Worm (Caenorhabditis elegans) whole organism, L4 larva: ENCODE results near the gene syf-3.

Experiments used
- D1046.2 ChIP-seq: fragments of 200-800 bp; sonication (Bioruptor generic); IDR thresholded peaks from 2 replicates; pipeline ENCODE4 v1.3.6; 2022; ENCODE audit warnings: missing genetic modification characterization, missing compliant biosample characterization
- F10B5.3 ChIP-seq: sonication (generic microtip); optimal IDR thresholded peaks from 2 replicates; lab custom pipeline; 2016; ENCODE audit warnings: mild to moderate bottlenecking, missing genetic modification characterization, missing compliant biosample characterization
- T20F7.1 ChIP-seq: fragments of 200-800 bp; sonication (Bioruptor generic); optimal IDR thresholded peaks from 2 replicates; lab custom pipeline; 2018; ENCODE audit warnings: mild to moderate bottlenecking, missing genetic modification characterization, missing compliant biosample characterization
- Y105C5A.15 ChIP-seq: fragments of 200-800 bp; sonication (Bioruptor generic); IDR thresholded peaks from 2 replicates; pipeline ENCODE4 v1.3.6; 2022; ENCODE audit warnings: missing genetic modification characterization, missing compliant biosample characterization
- Y5F2A.4 ChIP-seq: fragments of 200-800 bp; sonication (Bioruptor generic); optimal IDR thresholded peaks from 2 replicates; lab custom pipeline; 2018; ENCODE audit warnings: mild to moderate bottlenecking, missing genetic modification characterization, missing compliant biosample characterization
- ZK337.2 ChIP-seq: fragments of 200-800 bp; sonication (Bioruptor generic); IDR thresholded peaks from 2 replicates; pipeline ENCODE4 v1.3.6; 2022; ENCODE audit warnings: missing genetic modification reagents, missing genetic modification characterization, missing compliant biosample characterization
- ZK546.5 ChIP-seq, 2 experiments: sonication (generic microtip); optimal IDR thresholded peaks; 2 replicates each; lab custom pipeline; 2017; ENCODE audit warnings: missing biosample characterization in 2 of 2, missing genetic modification characterization in 2 of 2
- ama-1 ChIP-seq: fragments of 150-350 bp; optimal IDR thresholded peaks from 2 replicates; lab custom pipeline; 2014; ENCODE audit warnings: inconsistent platforms, mixed read lengths
- ceh-28 ChIP-seq: fragments of 150-350 bp; optimal IDR thresholded peaks from 2 replicates; lab custom pipeline; 2014; ENCODE audit warnings: missing biosample characterization, missing genetic modification reagents, missing genetic modification characterization
- ceh-44 ChIP-seq: fragments of 200-800 bp; sonication (Bioruptor generic); IDR thresholded peaks from 2 replicates; pipeline ENCODE4 v1.3.6; 2022; ENCODE audit warnings: missing genetic modification reagents, missing genetic modification characterization, missing compliant biosample characterization
- ceh-82 ChIP-seq: sonication (generic microtip); optimal IDR thresholded peaks from 2 replicates; lab custom pipeline; 2017; ENCODE audit warnings: missing biosample characterization, missing genetic modification characterization
- ctbp-1 ChIP-seq: fragments of 200-800 bp; sonication (Bioruptor generic); IDR thresholded peaks from 2 replicates; pipeline ENCODE4 v1.3.6; 2022; ENCODE audit warnings: missing genetic modification reagents, missing genetic modification characterization, missing compliant biosample characterization
- daf-16 ChIP-seq, 3 experiments: sonication (generic microtip); optimal IDR thresholded peaks; 2 replicates each; lab custom pipeline; 2016 to 2017; ENCODE audit warnings: missing genetic modification characterization in 3 of 3, missing genetic modification reagents in 3 of 3, mild to moderate bottlenecking in 2 of 3, missing compliant biosample characterization in 2 of 3, missing biosample characterization in 1 of 3, moderate library complexity in 1 of 3
- daf-8 ChIP-seq: fragments of 200-800 bp; sonication (Bioruptor generic); IDR thresholded peaks from 2 replicates; pipeline ENCODE4 v1.3.6; 2022; ENCODE audit warnings: missing genetic modification characterization, missing compliant biosample characterization
- dmd-6 ChIP-seq: fragments of 200-800 bp; sonication (Bioruptor generic); IDR thresholded peaks from 2 replicates; pipeline ENCODE4 v1.3.6; 2022; ENCODE audit warnings: missing genetic modification reagents, missing genetic modification characterization, missing compliant biosample characterization
- duxl-1 ChIP-seq: sonication (generic microtip); optimal IDR thresholded peaks from 2 replicates; lab custom pipeline; 2016; ENCODE audit warnings: mild to moderate bottlenecking, missing genetic modification characterization, moderate library complexity, missing compliant biosample characterization; ENCODE audit not compliant: poor library complexity
- fkh-10 ChIP-seq: fragments of 150-350 bp; optimal IDR thresholded peaks from 2 replicates; lab custom pipeline; 2014; ENCODE audit warnings: missing biosample characterization, missing genetic modification reagents, missing genetic modification characterization
- hif-1 ChIP-seq, 2 experiments: sonication (generic microtip); optimal IDR thresholded peaks; 2 replicates each; lab custom pipeline; 2016 to 2017; ENCODE audit warnings: missing compliant biosample characterization in 2 of 2, missing genetic modification characterization in 2 of 2, missing genetic modification reagents in 2 of 2, missing genotype in 2 of 2, mild to moderate bottlenecking in 1 of 2
- hlh-11 ChIP-seq: fragments of 200-800 bp; sonication (Bioruptor generic); optimal IDR thresholded peaks from 2 replicates; lab custom pipeline; 2018; ENCODE audit warnings: mild to moderate bottlenecking, missing genetic modification characterization, missing compliant biosample characterization
- hlh-30 ChIP-seq: sonication (generic microtip); optimal IDR thresholded peaks from 2 replicates; lab custom pipeline; 2017; ENCODE audit warnings: antibody characterized with exemption, mild to moderate bottlenecking, missing genetic modification characterization, missing compliant biosample characterization; ENCODE audit not compliant: insufficient read depth
- hmg-1.1 ChIP-seq: fragments of 200-800 bp; sonication (Bioruptor generic); IDR thresholded peaks from 2 replicates; pipeline ENCODE4 v1.3.6; 2022; ENCODE audit warnings: missing genetic modification reagents, missing genetic modification characterization, missing compliant biosample characterization
- lim-7 ChIP-seq: fragments of 200-800 bp; sonication (Bioruptor generic); IDR thresholded peaks from 2 replicates; pipeline ENCODE4 v1.3.6; 2022; ENCODE audit warnings: missing genetic modification characterization, missing compliant biosample characterization
- lin-15B ChIP-seq: fragments of 150-350 bp; sonication (generic microtip); optimal IDR thresholded peaks from 3 replicates; lab custom pipeline; 2014; ENCODE audit warnings: missing biosample characterization, missing genetic modification characterization
- lir-3 ChIP-seq: sonication (generic microtip); optimal IDR thresholded peaks from 2 replicates; lab custom pipeline; 2016; ENCODE audit warnings: mild to moderate bottlenecking, missing genetic modification characterization, missing compliant biosample characterization
- lsy-2 ChIP-seq, 2 experiments: fragments of 150-350 bp in 1 of 2; sonication (generic microtip) in 1 of 2; optimal IDR thresholded peaks; 2 replicates each; lab custom pipeline; 2014 to 2017; ENCODE audit warnings: missing biosample characterization in 2 of 2, missing genetic modification characterization in 2 of 2
- madf-9 ChIP-seq: fragments of 200-800 bp; sonication (Bioruptor generic); conservative IDR thresholded peaks from 2 replicates; pipeline ENCODE4 v1.3.6; 2022; ENCODE audit warnings: missing genetic modification reagents, missing genetic modification characterization, missing compliant biosample characterization
- mep-1 ChIP-seq: fragments of 150-350 bp; sonication (generic microtip); optimal IDR thresholded peaks from 3 replicates; lab custom pipeline; 2014; ENCODE audit warnings: missing biosample characterization, missing genetic modification characterization
- mxl-3 ChIP-seq: fragments of 200-800 bp; sonication (Bioruptor generic); optimal IDR thresholded peaks from 2 replicates; lab custom pipeline; 2018; ENCODE audit warnings: mild to moderate bottlenecking, missing genetic modification characterization, missing compliant biosample characterization
- nhr-11 ChIP-seq: fragments of 150-350 bp; optimal IDR thresholded peaks from 2 replicates; lab custom pipeline; 2014; ENCODE audit warnings: missing biosample characterization, missing genetic modification characterization
- nhr-48 ChIP-seq: sonication (generic microtip); optimal IDR thresholded peaks from 2 replicates; lab custom pipeline; 2016; ENCODE audit warnings: mild to moderate bottlenecking, missing genetic modification characterization, missing compliant biosample characterization
- nhr-77 ChIP-seq: fragments of 150-350 bp; optimal IDR thresholded peaks from 2 replicates; lab custom pipeline; 2014; ENCODE audit warnings: missing biosample characterization, missing genetic modification characterization
- rbr-2 ChIP-seq: sonication (generic microtip); optimal IDR thresholded peaks from 2 replicates; lab custom pipeline; 2016; ENCODE audit warnings: missing genotype, missing genetic modification characterization, missing compliant biosample characterization
- snpc-1.2 ChIP-seq: fragments of 200-800 bp; sonication (Bioruptor generic); IDR thresholded peaks from 2 replicates; pipeline ENCODE4 v1.3.6; 2022; ENCODE audit warnings: missing genetic modification reagents, missing genetic modification characterization, missing compliant biosample characterization
- snpc-4 ChIP-seq: fragments of 150-350 bp; optimal IDR thresholded peaks from 2 replicates; lab custom pipeline; 2014; ENCODE audit warnings: missing biosample characterization, missing genetic modification characterization
- spr-3 ChIP-seq: fragments of 200-800 bp; sonication (Bioruptor generic); optimal IDR thresholded peaks from 2 replicates; lab custom pipeline; 2018; ENCODE audit warnings: mild to moderate bottlenecking, missing genetic modification characterization, missing compliant biosample characterization
- tra-1 ChIP-seq: fragments of 200-800 bp; sonication (Bioruptor generic); IDR thresholded peaks from 2 replicates; pipeline ENCODE4 v1.3.6; 2022; ENCODE audit warnings: missing genetic modification reagents, missing genetic modification characterization, missing compliant biosample characterization
- unc-62 ChIP-seq, 3 experiments: fragments of 150-350 bp in 1 of 3; sonication (generic microtip); optimal IDR thresholded peaks in 2 of 3; peaks in 1 of 3; 1 replicate in 1 of 3; 2 replicates in 2 of 3; lab custom pipeline; 2014 to 2017; ENCODE audit warnings: missing biosample characterization in 3 of 3, missing genetic modification characterization in 3 of 3, missing genetic modification reagents in 3 of 3, missing genotype in 1 of 3
- vab-7 ChIP-seq: fragments of 200-800 bp; sonication (Bioruptor generic); IDR thresholded peaks from 2 replicates; pipeline ENCODE4 v1.3.6; 2022; ENCODE audit warnings: missing genetic modification reagents, missing genetic modification characterization, missing compliant biosample characterization
- zfp-3 ChIP-seq: fragments of 200-800 bp; sonication (Bioruptor generic); conservative IDR thresholded peaks from 2 replicates; pipeline ENCODE4 v1.3.6; 2022; ENCODE audit warnings: missing genetic modification reagents, missing genetic modification characterization, missing compliant biosample characterization

Gene syf-3

DNA sequence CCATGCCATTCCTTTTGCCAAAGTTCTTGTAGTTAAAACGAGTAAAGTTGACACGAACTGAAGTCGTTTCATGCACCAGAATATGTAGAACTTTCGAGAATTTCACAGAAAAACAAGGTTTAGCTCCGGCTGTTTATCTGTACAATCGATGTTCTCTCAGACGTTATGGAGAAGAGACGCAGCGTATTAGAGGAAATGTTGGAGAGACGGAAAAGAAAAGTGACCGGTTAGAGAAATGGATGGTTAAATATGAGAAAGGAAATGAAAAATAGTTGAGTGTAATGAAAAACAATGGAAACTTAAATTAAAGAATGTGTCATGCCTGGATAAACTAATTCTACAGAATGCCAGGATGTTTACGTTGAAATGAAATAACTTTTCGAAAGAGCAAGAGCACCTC, 23.9 kb downstream of the syf-3 start, which contains the start of gene pcm-1:
TSS of gene pcm-1 (minus strand) at position 187 of the 400 bp plus-strand sequence.
- no peak for TF ChIP-seq dmd-6
- no peak for TF ChIP-seq D1046.2
- peak; percentile 59 for TF ChIP-seq hlh-11
- TF ChIP-seq nhr-77: no peak
- TF ChIP-seq ceh-28: peak; percentile 42
- TF ChIP-seq ctbp-1 (GFP tag; lab: Robert Waterston, UW): no peak
- TF ChIP-seq spr-3 (GFP tag; lab: Kevin White, UChicago): no peak
- TF ChIP-seq lsy-2 (tag; optimal IDR thresholded peaks at IDR 0.05; lab: Kevin White, UChicago): peak in 1 of 2 experiments; percentile 49
- TF ChIP-seq rbr-2 (tag; lab: Kevin White, UChicago): peak; percentile 5
- no peak for TF ChIP-seq madf-9 (GFP tag; lab: Robert Waterston, UW)
- peak in 1 of 2 experiments; percentile 71 for TF ChIP-seq daf-16 (GFP tag; optimal IDR thresholded peaks at IDR 0.05; lab: Kevin White, UChicago)
- peak; percentile 92 for TF ChIP-seq daf-16 (tag; optimal IDR thresholded peaks at IDR 0.05; lab: Kevin White, UChicago)
- TF ChIP-seq vab-7 (GFP tag; lab: Robert Waterston, UW): no peak
- TF ChIP-seq unc-62 (GFP tag; optimal IDR thresholded peaks at IDR 0.05 in 1 of 2; lab: Kevin White, UChicago): peak in 1 of 2 experiments; percentile 97
- no peak for TF ChIP-seq unc-62 (tag; optimal IDR thresholded peaks at IDR 0.05; lab: Kevin White, UChicago)
- no peak for TF ChIP-seq T20F7.1
- TF ChIP-seq hlh-30 (tag; lab: Kevin White, UChicago): peak; percentile 30
- peak; percentile 13 for TF ChIP-seq mep-1 (tag; lab: Kevin White, UChicago)
- no peak for TF ChIP-seq Y105C5A.15 (GFP tag; lab: Robert Waterston, UW)
- TF ChIP-seq zfp-3 (GFP tag; lab: Robert Waterston, UW): no peak

DNA sequence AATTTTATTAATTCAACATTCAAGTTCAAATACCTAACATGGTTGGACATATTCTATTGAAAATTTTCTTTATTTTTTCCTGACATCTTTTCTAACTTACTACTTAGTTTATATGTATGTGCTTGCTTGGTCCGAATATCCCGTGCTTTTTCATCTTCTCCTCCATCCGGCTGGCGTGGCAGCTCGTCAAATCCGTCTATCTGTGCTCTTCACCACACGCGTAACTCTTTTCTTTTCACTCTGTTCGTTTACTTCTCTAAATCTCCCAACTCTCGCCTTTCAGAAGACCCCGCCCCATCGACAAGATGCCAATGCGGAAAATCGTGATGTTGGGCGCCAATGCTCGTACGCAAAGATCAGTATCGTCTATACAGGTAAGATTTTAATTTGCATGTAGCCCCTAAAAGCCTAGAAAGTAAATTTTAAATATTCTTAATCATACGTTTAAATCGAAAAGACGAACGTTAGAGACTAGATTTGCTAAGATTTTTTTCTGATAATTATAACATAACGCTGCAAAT, 24.9 kb downstream of the syf-3 start:
- TF ChIP-seq hlh-11: peak; percentile 28
- TF ChIP-seq mep-1 (tag; lab: Kevin White, UChicago): peak; percentile 23
- TF ChIP-seq lsy-2 (tag; optimal IDR thresholded peaks at IDR 0.05; lab: Kevin White, UChicago): peak in 1 of 2 experiments; percentile 7
- peak in 1 of 2 experiments; percentile 95 for TF ChIP-seq unc-62 (GFP tag; optimal IDR thresholded peaks at IDR 0.05 in 1 of 2; lab: Kevin White, UChicago)
- TF ChIP-seq unc-62 (tag; optimal IDR thresholded peaks at IDR 0.05; lab: Kevin White, UChicago): no peak
- peak; percentile 18 for TF ChIP-seq fkh-10 (GFP tag; lab: Kevin White, UChicago)
- TF ChIP-seq daf-8 (GFP tag; lab: Robert Waterston, UW): no peak
- no peak for TF ChIP-seq F10B5.3
- TF ChIP-seq nhr-77: no peak
- no peak for TF ChIP-seq lim-7 (GFP tag; lab: Robert Waterston, UW)
- TF ChIP-seq hlh-30 (tag; lab: Kevin White, UChicago): peak; percentile 56
- no peak for TF ChIP-seq spr-3 (GFP tag; lab: Kevin White, UChicago)
- TF ChIP-seq lin-15B (tag; lab: Kevin White, UChicago): no peak

DNA sequence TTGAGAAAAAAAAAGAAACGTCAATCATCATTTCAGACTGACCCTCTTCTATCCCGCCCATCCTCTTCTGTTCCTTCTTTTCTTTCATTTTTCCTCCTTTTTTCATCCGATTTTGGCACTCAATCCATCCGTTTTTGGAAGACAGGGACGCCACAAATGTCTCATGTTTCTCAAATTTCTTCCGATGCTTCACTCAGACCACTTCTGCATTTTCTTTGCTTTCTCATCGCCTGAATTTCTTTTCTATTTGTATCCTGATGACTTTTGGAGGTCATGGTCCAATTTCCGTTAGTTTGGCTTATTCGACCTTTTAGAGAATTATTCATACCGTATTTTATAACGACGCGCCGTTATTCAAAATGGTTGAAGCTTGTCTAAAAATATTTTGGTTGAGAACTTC, 32.8 kb downstream of the syf-3 start:
- TF ChIP-seq unc-62 (GFP tag; optimal IDR thresholded peaks at IDR 0.05 in 1 of 2; lab: Kevin White, UChicago) (peak in 1 of 2 experiments; percentile 91), unc-62 (tag; optimal IDR thresholded peaks at IDR 0.05; lab: Kevin White, UChicago) (no peak), ceh-82 (tag; lab: Kevin White, UChicago) (no peak)

DNA sequence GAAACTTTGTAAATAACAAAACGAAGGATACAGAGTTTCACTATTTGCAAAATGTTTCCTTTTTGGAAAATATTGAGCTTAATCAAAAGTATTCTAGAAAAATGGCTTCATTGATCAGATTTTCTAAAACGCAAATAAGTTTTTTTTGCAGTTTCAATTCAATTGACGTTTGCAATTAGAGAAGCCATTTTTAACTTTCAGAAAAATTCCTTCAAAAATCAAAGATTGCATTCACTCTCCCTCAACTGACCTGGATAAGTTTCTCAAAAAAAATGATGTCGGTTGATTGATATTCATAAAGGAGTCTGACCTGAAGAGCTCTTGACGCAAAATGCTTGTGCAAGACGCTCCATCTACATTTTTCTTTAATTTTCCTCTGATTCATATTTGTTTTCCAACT, 33.9 kb downstream of the syf-3 start:
- no peak for TF ChIP-seq nhr-48
- TF ChIP-seq ZK337.2 (GFP tag; lab: Robert Waterston, UW): no peak
- peak in 1 of 2 experiments; percentile 92 for TF ChIP-seq unc-62 (GFP tag; optimal IDR thresholded peaks at IDR 0.05 in 1 of 2; lab: Kevin White, UChicago)
- TF ChIP-seq unc-62 (tag; optimal IDR thresholded peaks at IDR 0.05; lab: Kevin White, UChicago): no peak
- TF ChIP-seq duxl-1 (tag; lab: Kevin White, UChicago): no peak

DNA sequence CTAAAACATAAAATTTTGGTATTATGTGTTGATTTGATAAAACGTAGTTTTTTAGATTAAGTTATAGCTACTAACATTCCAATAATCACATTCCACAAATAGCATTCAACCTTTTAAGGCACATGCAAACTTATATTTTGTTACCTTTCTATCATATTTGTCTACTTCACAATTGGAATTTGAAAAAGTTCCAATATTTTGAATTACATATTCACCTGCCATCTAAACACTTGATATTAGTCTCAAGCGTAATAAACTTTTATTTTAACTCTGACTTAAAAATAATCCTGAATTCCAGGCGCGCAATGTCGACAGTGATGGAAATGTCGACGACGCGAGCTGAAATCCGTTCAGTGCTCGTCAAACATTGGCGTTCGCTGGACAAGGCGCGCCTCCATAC, 35.9 kb downstream of the syf-3 start, which contains the start of gene acy-2:
TSS of gene acy-2 (plus strand) at position 301 of the 400 bp plus-strand sequence.
- TF ChIP-seq ZK546.5 (tag; optimal IDR thresholded peaks at IDR 0.05; lab: Kevin White, UChicago): no peak
- no peak for TF ChIP-seq hmg-1.1 (GFP tag; lab: Robert Waterston, UW)
- no peak for TF ChIP-seq mxl-3
- TF ChIP-seq snpc-1.2: no peak
- TF ChIP-seq hif-1 (tag; optimal IDR thresholded peaks at IDR 0.05; lab: Kevin White, UChicago): no peak
- no peak for TF ChIP-seq ceh-44 (GFP tag; lab: Robert Waterston, UW)
- TF ChIP-seq nhr-11 (tag; lab: Kevin White, UChicago): no peak
- no peak for TF ChIP-seq lir-3 (tag; lab: Kevin White, UChicago)
- no peak for TF ChIP-seq hlh-11
- no peak for TF ChIP-seq Y5F2A.4 (GFP tag; lab: Kevin White, UChicago)
- TF ChIP-seq lin-15B (tag; lab: Kevin White, UChicago): no peak
- no peak for TF ChIP-seq tra-1 (GFP tag; lab: Robert Waterston, UW)
- no peak for TF ChIP-seq daf-16 (GFP tag; optimal IDR thresholded peaks at IDR 0.05; lab: Kevin White, UChicago)
- no peak for TF ChIP-seq daf-16 (tag; optimal IDR thresholded peaks at IDR 0.05; lab: Kevin White, UChicago)
- TF ChIP-seq ama-1 (lab: Kevin White, UChicago): no peak
- TF ChIP-seq snpc-4 (tag; lab: Kevin White, UChicago): no peak
